Worm (Caenorhabditis elegans): ENCODE measurements around the gene gsto-1.

- no peak for TF ChIP-seq ama-1 (optimal IDR thresholded peaks at IDR 0.05)
- no peak for TF ChIP-seq nhr-11 (tag; optimal IDR thresholded peaks at IDR 0.05)
- no peak for TF ChIP-seq sox-4 (tag; optimal IDR thresholded peaks at IDR 0.05)
- TF ChIP-seq dmd-4 (tag; optimal IDR thresholded peaks at IDR 0.05; ENCODE audit: borderline replicate concordance) = no peak
- no peak for TF ChIP-seq mec-3 (tag; optimal IDR thresholded peaks at IDR 0.05; ENCODE audit: borderline replicate concordance)
- TF ChIP-seq hlh-13 (GFP tag; optimal IDR thresholded peaks at IDR 0.05) = no peak
- TF ChIP-seq fkh-10 (GFP tag; optimal IDR thresholded peaks at IDR 0.05) = no peak
- no peak for TF ChIP-seq T23F11.4 (GFP tag; optimal IDR thresholded peaks at IDR 0.05)
- no peak for TF ChIP-seq C38D4.7 (GFP tag; optimal IDR thresholded peaks at IDR 0.05)
- TF ChIP-seq eyg-1 (tag; optimal IDR thresholded peaks at IDR 0.05) = no peak
- TF ChIP-seq fax-1 (tag; optimal IDR thresholded peaks at IDR 0.05) = no peak
- no peak for TF ChIP-seq nhr-232 (tag; optimal IDR thresholded peaks at IDR 0.05)
- no peak for TF ChIP-seq lin-11 (tag; optimal IDR thresholded peaks at IDR 0.05)
- no peak for TF ChIP-seq hlh-6 (tag; optimal IDR thresholded peaks at IDR 0.05)
Observed at ce11 chrIII:7946968-7947491, at the start of gene gsto-1.
